Fruit fly (Drosophila melanogaster) whole organism, embryonic: ENCODE results near the gene mRpL24.

Experiments
- ATbp ChIP-seq: fragments of 200-800 bp; sonication (Bioruptor generic); optimal IDR thresholded peaks from 2 replicates; lab custom pipeline; 2017; ENCODE audit warnings: missing biosample characterization, mild to moderate bottlenecking, missing genetic modification characterization, missing genetic modification reagents
- Antp ChIP-seq: fragments of 200-800 bp; sonication (Bioruptor generic); optimal IDR thresholded peaks from 3 replicates; lab custom pipeline; 2016; ENCODE audit warnings: missing biosample characterization, missing genetic modification characterization
- C15 ChIP-seq: fragments of 200-800 bp; sonication (Bioruptor generic); IDR thresholded peaks from 3 replicates; pipeline ENCODE4 v1.3.6; 2022; ENCODE audit warnings: missing biosample characterization, missing genetic modification characterization
- CG10209 ChIP-seq: fragments of 200-800 bp; sonication (Bioruptor generic); optimal IDR thresholded peaks from 3 replicates; lab custom pipeline; 2017; ENCODE audit warnings: missing biosample characterization, mild to moderate bottlenecking, missing genetic modification characterization, missing genetic modification reagents
- CG10267 ChIP-seq: fragments of 200-800 bp; sonication (Bioruptor generic); optimal IDR thresholded peaks from 2 replicates; lab custom pipeline; 2018; ENCODE audit warnings: missing biosample characterization, mild to moderate bottlenecking, missing genetic modification characterization, moderate library complexity
- CG11456 ChIP-seq: fragments of 200-800 bp; sonication (Bioruptor generic); IDR thresholded peaks from 3 replicates; pipeline ENCODE4 v1.3.6; 2022; ENCODE audit warnings: missing biosample characterization, missing genetic modification characterization
- CG12299 ChIP-seq: fragments of 200-800 bp; sonication (Bioruptor generic); optimal IDR thresholded peaks from 2 replicates; lab custom pipeline; 2018; ENCODE audit warnings: missing biosample characterization, mild to moderate bottlenecking, missing genetic modification characterization
- CG12391 ChIP-seq: fragments of 200-800 bp; sonication (Bioruptor generic); optimal IDR thresholded peaks from 3 replicates; lab custom pipeline; 2018; ENCODE audit warnings: missing biosample characterization, mild to moderate bottlenecking, missing genetic modification characterization, moderate library complexity
- CG14441 ChIP-seq: fragments of 200-800 bp; sonication (Bioruptor generic); IDR thresholded peaks from 2 replicates; pipeline ENCODE4 v1.3.6; 2022; ENCODE audit warnings: missing biosample characterization, missing genetic modification characterization
- CG16813 ChIP-seq: fragments of 200-800 bp; sonication (Bioruptor generic); IDR thresholded peaks from 3 replicates; pipeline ENCODE4 v1.3.6; 2022; ENCODE audit warnings: missing biosample characterization, missing genetic modification characterization; ENCODE audit not compliant: partially characterized antibody
- CG17612 ChIP-seq: fragments of 200-800 bp; sonication (Bioruptor generic); IDR thresholded peaks from 2 replicates; pipeline ENCODE4 v1.3.6; 2022; ENCODE audit warnings: missing biosample characterization, missing genetic modification characterization
- CG2129 ChIP-seq: fragments of 200-800 bp; sonication (Bioruptor generic); IDR thresholded peaks from 2 replicates; pipeline ENCODE4 v1.3.6; 2022; ENCODE audit warnings: missing biosample characterization, missing genetic modification characterization; ENCODE audit not compliant: partially characterized antibody
- CG2202 ChIP-seq: fragments of 200-800 bp; sonication (Bioruptor generic); optimal IDR thresholded peaks from 2 replicates; lab custom pipeline; 2018; ENCODE audit warnings: missing biosample characterization, mild to moderate bottlenecking, missing genetic modification characterization
- CG30403 ChIP-seq: fragments of 200-800 bp; sonication (Bioruptor generic); optimal IDR thresholded peaks from 3 replicates; lab custom pipeline; 2016; ENCODE audit warnings: missing biosample characterization, missing genetic modification characterization
- CG30431 ChIP-seq: fragments of 200-800 bp; sonication (Bioruptor generic); optimal IDR thresholded peaks from 2 replicates; lab custom pipeline; 2017; ENCODE audit warnings: missing biosample characterization, missing genetic modification characterization
- CG4282 ChIP-seq: fragments of 200-800 bp; sonication (Bioruptor generic); optimal IDR thresholded peaks from 2 replicates; lab custom pipeline; 2016; ENCODE audit warnings: missing biosample characterization, missing genetic modification characterization
- CG5180 ChIP-seq: fragments of 200-800 bp; sonication (Bioruptor generic); optimal IDR thresholded peaks from 3 replicates; lab custom pipeline; 2017; ENCODE audit warnings: missing biosample characterization, missing genetic modification characterization, mild to moderate bottlenecking, moderate library complexity, missing genetic modification reagents
- CG5953 ChIP-seq: fragments of 200-800 bp; sonication (Bioruptor generic); IDR thresholded peaks from 2 replicates; pipeline ENCODE4 v1.3.6; 2022; ENCODE audit warnings: missing biosample characterization, missing genetic modification characterization
- CG6689 ChIP-seq: fragments of 200-800 bp; sonication (Bioruptor generic); IDR thresholded peaks from 2 replicates; pipeline ENCODE4 v1.3.6; 2022; ENCODE audit warnings: missing biosample characterization, missing genetic modification characterization
- CG8478 ChIP-seq: fragments of >200 bp; optimal IDR thresholded peaks from 2 replicates; lab custom pipeline; 2018
- CG9932 ChIP-seq: fragments of 200-800 bp; sonication (Bioruptor generic); IDR thresholded peaks from 2 replicates; pipeline ENCODE4 v1.3.6; 2022; ENCODE audit warnings: missing biosample characterization, missing genetic modification characterization
- CrebB ChIP-seq: fragments of 200-800 bp; sonication (Bioruptor generic); optimal IDR thresholded peaks from 3 replicates; lab custom pipeline; 2018; ENCODE audit warnings: missing biosample characterization, mild to moderate bottlenecking, missing genetic modification characterization
- D19B ChIP-seq: fragments of 200-800 bp; sonication (Bioruptor generic); optimal IDR thresholded peaks from 2 replicates; lab custom pipeline; 2017; ENCODE audit warnings: missing biosample characterization, mild to moderate bottlenecking, missing genetic modification characterization
- Ets65A ChIP-seq: fragments of 200-800 bp; sonication (Bioruptor generic); peaks from one replicate; lab custom pipeline; 2016; ENCODE audit warnings: missing biosample characterization, missing genetic modification characterization
- HmgZ ChIP-seq: fragments of 200-800 bp; sonication (Bioruptor generic); optimal IDR thresholded peaks from 2 replicates; lab custom pipeline; 2018; ENCODE audit warnings: missing biosample characterization, mild to moderate bottlenecking, missing genetic modification characterization
- MBD-R2 ChIP-seq: fragments of 200-800 bp; sonication (Bioruptor generic); IDR thresholded peaks from 2 replicates; pipeline ENCODE4 v1.3.6; 2022; ENCODE audit warnings: missing biosample characterization, missing genetic modification characterization
- NC2β ChIP-seq: fragments of 200-800 bp; sonication (Bioruptor generic); optimal IDR thresholded peaks from 2 replicates; lab custom pipeline; 2016; ENCODE audit warnings: missing biosample characterization, missing genetic modification characterization
- Optix ChIP-seq: fragments of 200-800 bp; sonication (Bioruptor generic); IDR thresholded peaks from 3 replicates; pipeline ENCODE4 v1.3.6; 2022; ENCODE audit warnings: missing biosample characterization, missing genetic modification characterization
- Vsx1 ChIP-seq: fragments of 200-800 bp; sonication (Bioruptor generic); optimal IDR thresholded peaks from 2 replicates; lab custom pipeline; 2017; ENCODE audit warnings: missing biosample characterization, mild to moderate bottlenecking, missing genetic modification characterization, missing genetic modification reagents
- al ChIP-seq: fragments of 200-800 bp; sonication (Bioruptor generic); IDR thresholded peaks from 2 replicates; pipeline ENCODE4 v1.3.6; 2022; ENCODE audit warnings: missing biosample characterization, missing genetic modification characterization
- chn ChIP-seq: fragments of 200-800 bp; sonication (Bioruptor generic); optimal IDR thresholded peaks from 2 replicates; lab custom pipeline; 2016; ENCODE audit warnings: missing biosample characterization, missing genetic modification characterization
- emc ChIP-seq: fragments of 200-800 bp; sonication (Bioruptor generic); optimal IDR thresholded peaks from 2 replicates; lab custom pipeline; 2016; ENCODE audit warnings: missing biosample characterization, missing genetic modification characterization
- eve ChIP-seq, 2 experiments: fragments of >200 bp; optimal IDR thresholded peaks; 2 replicates each; lab custom pipeline; 2017; ENCODE audit warnings: missing biosample characterization in 2 of 2, missing genetic modification characterization in 2 of 2
- fd3F ChIP-seq: fragments of 200-800 bp; sonication (Bioruptor generic); optimal IDR thresholded peaks from 2 replicates; lab custom pipeline; 2018; ENCODE audit warnings: missing biosample characterization, mild to moderate bottlenecking, missing genetic modification characterization, moderate library complexity
- fd64A ChIP-seq: fragments of 200-800 bp; sonication (Bioruptor generic); optimal IDR thresholded peaks from 3 replicates; lab custom pipeline; 2018; ENCODE audit warnings: missing biosample characterization, mild to moderate bottlenecking, missing genetic modification characterization
- hb ChIP-seq: fragments of 200-800 bp; sonication (Bioruptor generic); IDR thresholded peaks from 3 replicates; pipeline ENCODE4 v1.3.6; 2022; ENCODE audit warnings: missing biosample characterization, missing genetic modification characterization; ENCODE audit not compliant: partially characterized antibody
- hbn ChIP-seq: fragments of 200-800 bp; sonication (Bioruptor generic); IDR thresholded peaks from 2 replicates; pipeline ENCODE4 v1.3.6; 2022; ENCODE audit warnings: missing biosample characterization, missing genetic modification characterization; ENCODE audit not compliant: partially characterized antibody
- mirr ChIP-seq: fragments of 200-800 bp; sonication (Bioruptor generic); optimal IDR thresholded peaks from 3 replicates; lab custom pipeline; 2018; ENCODE audit warnings: missing biosample characterization, mild to moderate bottlenecking, missing genetic modification characterization
- nerfin-1 ChIP-seq: fragments of 200-800 bp; sonication (Bioruptor generic); optimal IDR thresholded peaks from 3 replicates; lab custom pipeline; 2019; ENCODE audit warnings: missing biosample characterization, mild to moderate bottlenecking, missing genetic modification characterization, moderate library complexity
- oc ChIP-seq: fragments of 200-800 bp; sonication (Bioruptor generic); optimal IDR thresholded peaks from 2 replicates; lab custom pipeline; 2018; ENCODE audit warnings: missing biosample characterization, mild to moderate bottlenecking, missing genetic modification characterization, moderate library complexity
- pan ChIP-seq, 4 experiments: fragments of >200 bp in 3 of 4; fragments of 200-800 bp in 1 of 4; sonication (Bioruptor generic) in 1 of 4; optimal IDR thresholded peaks in 3 of 4; IDR thresholded peaks in 1 of 4; 2 replicates each; pipeline versions ENCODE4 v1.3.6 to Lab custom; 2017 to 2022; ENCODE audit warnings: missing biosample characterization in 2 of 4, missing genetic modification characterization in 2 of 4, mixed read lengths in 1 of 4
- prd ChIP-seq, 3 experiments: fragments of >200 bp in 2 of 3; fragments of 200-800 bp in 1 of 3; sonication (Bioruptor generic) in 1 of 3; optimal IDR thresholded peaks in 2 of 3; IDR thresholded peaks in 1 of 3; 2 replicates in 2 of 3; 3 replicates in 1 of 3; pipeline versions ENCODE4 v1.3.6 to Lab custom; 2017 to 2022; ENCODE audit warnings: missing biosample characterization in 1 of 3, missing genetic modification characterization in 1 of 3
- psq ChIP-seq: fragments of 200-800 bp; sonication (Bioruptor generic); optimal IDR thresholded peaks from 2 replicates; lab custom pipeline; 2017; ENCODE audit warnings: missing biosample characterization, missing genetic modification characterization
- row ChIP-seq: fragments of 200-800 bp; sonication (Bioruptor generic); IDR thresholded peaks from 3 replicates; pipeline ENCODE4 v1.3.6; 2022; ENCODE audit warnings: missing biosample characterization, missing genetic modification characterization
- sna ChIP-seq: fragments of 200-800 bp; sonication (Bioruptor generic); IDR thresholded peaks from 2 replicates; pipeline ENCODE4 v1.3.6; 2022; ENCODE audit warnings: missing biosample characterization, missing genetic modification characterization; ENCODE audit not compliant: partially characterized antibody
- ssp ChIP-seq: fragments of 200-800 bp; sonication (Bioruptor generic); IDR thresholded peaks from 2 replicates; pipeline ENCODE4 v1.3.6; 2022; ENCODE audit warnings: missing biosample characterization, missing genetic modification characterization
- stwl ChIP-seq: fragments of 200-800 bp; sonication (Bioruptor generic); optimal IDR thresholded peaks from 3 replicates; lab custom pipeline; 2018; ENCODE audit warnings: missing biosample characterization, mild to moderate bottlenecking, missing genetic modification characterization, moderate library complexity
- tap ChIP-seq: fragments of 200-800 bp; optimal IDR thresholded peaks from 3 replicates; lab custom pipeline; 2019; ENCODE audit warnings: missing biosample characterization, mild to moderate bottlenecking, missing genetic modification characterization, moderate library complexity
- tup ChIP-seq: fragments of 200-800 bp; sonication (Bioruptor generic); optimal IDR thresholded peaks from 2 replicates; lab custom pipeline; 2016; ENCODE audit warnings: missing biosample characterization, mild to moderate bottlenecking, missing genetic modification characterization, moderate library complexity
- twi ChIP-seq: fragments of 200-800 bp; optimal IDR thresholded peaks from 2 replicates; lab custom pipeline; 2019; ENCODE audit warnings: missing biosample characterization, mild to moderate bottlenecking, missing genetic modification characterization, moderate library complexity

Gene mRpL24

dm6 chr2L:4945300-4945699 is at the start of gene mRpL24, which contains the start of gene betaggt-I (continued):
- TF ChIP-seq fd64A (GFP tag; lab: Kevin White, UChicago) (peak; percentile 53), sna (0 out of 2 replicates have a peak, but pooled peaks have one; percentile 19), prd (optimal IDR thresholded peaks at IDR 0.05; lab: Kevin White, UChicago) (no peak), prd (GFP tag; IDR thresholded peaks at IDR 0.05; lab: Robert Waterston, UW) (peak; percentile 97), CG4282 (GFP tag; lab: Kevin White, UChicago) (no peak), CG30403 (GFP tag; lab: Kevin White, UChicago) (peak; percentile 98), CG2202 (peak; percentile 89), CG10267 (tag; lab: Kevin White, UChicago) (peak; percentile 92), nerfin-1 (peak; percentile 95), stwl (tag; lab: Kevin White, UChicago) (peak; percentile 69), pan (optimal IDR thresholded peaks at IDR 0.05; lab: Kevin White, UChicago) (no peak), pan (GFP tag; optimal IDR thresholded peaks at IDR 0.05 in 1 of 2, IDR thresholded peaks at IDR 0.05 in 1 of 2) (peak in 1 of 2 experiments; percentile 99), CG12299 (peak; percentile 96), hbn (no peak), C15 (GFP tag; lab: Robert Waterston, UW) (peak; percentile 70; the same call in 1 of the 3 replicates), row (GFP tag; lab: Robert Waterston, UW) (peak; percentile 99), D19B (GFP tag; lab: Kevin White, UChicago) (peak; percentile 88), NC2β (GFP tag; lab: Kevin White, UChicago) (peak; percentile 82), MBD-R2 (GFP tag; lab: Robert Waterston, UW) (peak; percentile 99), CG6689 (GFP tag; lab: Robert Waterston, UW) (peak; percentile 98), twi (tag; lab: Kevin White, UChicago) (peak; percentile 93), Ets65A (peak; percentile 94), psq (GFP tag; lab: Kevin White, UChicago) (peak; percentile 85), CrebB (tag; lab: Kevin White, UChicago) (peak; percentile 92), CG14441 (GFP tag; lab: Robert Waterston, UW) (peak; percentile 97), emc (GFP tag; lab: Kevin White, UChicago) (peak; percentile 45), hb (GFP tag; lab: Robert Waterston, UW) (no peak), CG5180 (peak; percentile 78), Antp (GFP tag; lab: Kevin White, UChicago) (peak; percentile 47), tap (tag; lab: Kevin White, UChicago) (peak; percentile 95), CG10209 (GFP tag; lab: Kevin White, UChicago) (peak; percentile 95), CG11456 (peak; percentile 94), eve (GFP tag; optimal IDR thresholded peaks at IDR 0.05; lab: Kevin White, UChicago) (no peak), al (GFP tag; lab: Robert Waterston, UW) (peak; percentile 95), CG2129 (no peak), tup (GFP tag; lab: Kevin White, UChicago) (peak; percentile 75), mirr (GFP tag; lab: Kevin White, UChicago) (peak; percentile 72), CG17612 (GFP tag; lab: Robert Waterston, UW) (peak; percentile 89), CG16813 (GFP tag; lab: Robert Waterston, UW) (no peak), HmgZ (peak; percentile 98), CG30431 (GFP tag; lab: Kevin White, UChicago) (peak; percentile 87), Optix (GFP tag; lab: Robert Waterston, UW) (peak; percentile 79), ATbp (GFP tag; lab: Kevin White, UChicago) (peak; percentile 89), ssp (GFP tag; lab: Robert Waterston, UW) (peak; percentile 88), chn (GFP tag; lab: Kevin White, UChicago) (peak; percentile 89), Vsx1 (GFP tag; lab: Kevin White, UChicago) (peak; percentile 79), CG12391 (tag; lab: Kevin White, UChicago) (peak; percentile 99), CG9932 (GFP tag; lab: Robert Waterston, UW) (peak; percentile 97), oc (tag; lab: Kevin White, UChicago) (peak; percentile 95), CG8478 (no peak), fd3F (GFP tag; lab: Kevin White, UChicago) (peak; percentile 96), CG5953 (peak; percentile 97)
